Fruit fly (Drosophila melanogaster) whole organism, embryonic: ENCODE results near the gene Cad99C.

Experiments used
- ATbp ChIP-seq: fragments of 200-800 bp; sonication (Bioruptor generic); optimal IDR thresholded peaks from 2 replicates; lab custom pipeline; 2017; ENCODE audit warnings: missing biosample characterization, mild to moderate bottlenecking, missing genetic modification characterization, missing genetic modification reagents
- BtbVII ChIP-seq: fragments of 200-800 bp; sonication (Bioruptor generic); optimal IDR thresholded peaks from 3 replicates; lab custom pipeline; 2017; ENCODE audit warnings: missing biosample characterization, mild to moderate bottlenecking, missing genetic modification characterization
- CG10147 ChIP-seq: fragments of 200-800 bp; sonication (Bioruptor generic); optimal IDR thresholded peaks from 2 replicates; lab custom pipeline; 2019; ENCODE audit warnings: missing biosample characterization, mild to moderate bottlenecking, missing genetic modification characterization, moderate library complexity
- CG11504 ChIP-seq: fragments of 200-800 bp; sonication (Bioruptor generic); optimal IDR thresholded peaks from 3 replicates; lab custom pipeline; 2019; ENCODE audit warnings: missing biosample characterization, mild to moderate bottlenecking, missing genetic modification characterization, moderate library complexity
- CG12071 ChIP-seq: fragments of 200-800 bp; sonication (Bioruptor generic); optimal IDR thresholded peaks from 3 replicates; lab custom pipeline; 2018; ENCODE audit warnings: missing biosample characterization, mild to moderate bottlenecking, missing genetic modification characterization
- CG13296 ChIP-seq: fragments of 200-800 bp; sonication (Bioruptor generic); optimal IDR thresholded peaks from 3 replicates; lab custom pipeline; 2018; ENCODE audit warnings: missing biosample characterization, mild to moderate bottlenecking, missing genetic modification characterization
- CG14860 ChIP-seq: fragments of 200-800 bp; sonication (Bioruptor generic); IDR thresholded peaks from 3 replicates; pipeline ENCODE4 v1.3.6; 2022; ENCODE audit warnings: missing biosample characterization, missing genetic modification characterization; ENCODE audit not compliant: partially characterized antibody
- CG15696 ChIP-seq: fragments of 200-800 bp; sonication (Bioruptor generic); optimal IDR thresholded peaks from 2 replicates; lab custom pipeline; 2019; ENCODE audit warnings: missing biosample characterization, mild to moderate bottlenecking, missing genetic modification characterization, moderate library complexity
- CG17612 ChIP-seq: fragments of 200-800 bp; sonication (Bioruptor generic); IDR thresholded peaks from 2 replicates; pipeline ENCODE4 v1.3.6; 2022; ENCODE audit warnings: missing biosample characterization, missing genetic modification characterization
- CG2120 ChIP-seq: fragments of 200-800 bp; sonication (Bioruptor generic); optimal IDR thresholded peaks from 3 replicates; lab custom pipeline; 2016; ENCODE audit warnings: missing biosample characterization, missing genetic modification characterization
- CG2875 ChIP-seq: fragments of 200-800 bp; sonication (Bioruptor generic); optimal IDR thresholded peaks from 2 replicates; lab custom pipeline; 2017; ENCODE audit warnings: missing biosample characterization, mild to moderate bottlenecking, missing genetic modification characterization, missing genetic modification reagents
- CG3065 ChIP-seq: fragments of 200-800 bp; sonication (Bioruptor generic); optimal IDR thresholded peaks from 2 replicates; lab custom pipeline; 2016; ENCODE audit warnings: missing biosample characterization, missing genetic modification characterization
- CG32532 ChIP-seq: fragments of 200-800 bp; sonication (Bioruptor generic); IDR thresholded peaks from 2 replicates; pipeline ENCODE4 v1.3.6; 2022; ENCODE audit warnings: missing biosample characterization, missing genetic modification characterization
- CG33213 ChIP-seq: fragments of 200-800 bp; sonication (Bioruptor generic); optimal IDR thresholded peaks from 3 replicates; lab custom pipeline; 2016; ENCODE audit warnings: missing biosample characterization, missing genetic modification characterization
- CG3838 ChIP-seq: fragments of 200-800 bp; sonication (Bioruptor generic); optimal IDR thresholded peaks from 3 replicates; lab custom pipeline; 2016; ENCODE audit warnings: missing biosample characterization, missing genetic modification characterization
- CG5953 ChIP-seq: fragments of 200-800 bp; sonication (Bioruptor generic); IDR thresholded peaks from 2 replicates; pipeline ENCODE4 v1.3.6; 2022; ENCODE audit warnings: missing biosample characterization, missing genetic modification characterization
- CG6813 ChIP-seq: fragments of 200-800 bp; sonication (Bioruptor generic); optimal IDR thresholded peaks from 2 replicates; lab custom pipeline; 2017; ENCODE audit warnings: missing biosample characterization, missing genetic modification characterization, mild to moderate bottlenecking, moderate library complexity, missing genetic modification reagents
- CTCF ChIP-seq: fragments of 200-800 bp; sonication (Bioruptor generic); optimal IDR thresholded peaks from 2 replicates; lab custom pipeline; 2017; ENCODE audit warnings: missing biosample characterization, mild to moderate bottlenecking, missing genetic modification characterization, moderate library complexity
- Dbx ChIP-seq: fragments of 200-800 bp; sonication (Bioruptor generic); IDR thresholded peaks from 3 replicates; pipeline ENCODE4 v1.3.6; 2022; ENCODE audit warnings: missing biosample characterization, missing genetic modification characterization
- Ets97D ChIP-seq: fragments of 200-800 bp; sonication (Bioruptor generic); optimal IDR thresholded peaks from 3 replicates; lab custom pipeline; 2016; ENCODE audit warnings: missing biosample characterization, missing genetic modification characterization
- HHEX ChIP-seq: fragments of 200-800 bp; sonication (Bioruptor generic); optimal IDR thresholded peaks from 3 replicates; lab custom pipeline; 2017; ENCODE audit warnings: missing biosample characterization, mild to moderate bottlenecking, missing genetic modification characterization, missing genetic modification reagents
- Hand ChIP-seq: fragments of 200-800 bp; sonication (Bioruptor generic); optimal IDR thresholded peaks from 2 replicates; lab custom pipeline; 2017; ENCODE audit warnings: mild to moderate bottlenecking, missing biosample characterization, missing genetic modification reagents, missing genetic modification characterization
- Hmr ChIP-seq: fragments of 200-800 bp; sonication (Bioruptor generic); optimal IDR thresholded peaks from 3 replicates; lab custom pipeline; 2017; ENCODE audit warnings: mild to moderate bottlenecking, missing biosample characterization, missing genetic modification reagents, missing genetic modification characterization
- NK7.1 ChIP-seq: fragments of 200-800 bp; sonication (Bioruptor generic); optimal IDR thresholded peaks from 3 replicates; lab custom pipeline; 2016; ENCODE audit warnings: missing biosample characterization, missing genetic modification characterization
- Nf-YB ChIP-seq: fragments of 200-800 bp; sonication (Bioruptor generic); optimal IDR thresholded peaks from 3 replicates; lab custom pipeline; 2019; ENCODE audit warnings: missing biosample characterization, mild to moderate bottlenecking, missing genetic modification characterization, moderate library complexity
- Opbp ChIP-seq: fragments of 200-800 bp; sonication (Bioruptor generic); IDR thresholded peaks from 3 replicates; pipeline ENCODE4 v1.3.6; 2022; ENCODE audit warnings: missing biosample characterization, missing genetic modification characterization; ENCODE audit not compliant: partially characterized antibody
- Poxn ChIP-seq: fragments of 200-800 bp; sonication (Bioruptor generic); IDR thresholded peaks from 2 replicates; pipeline ENCODE4 v1.3.6; 2022; ENCODE audit warnings: missing biosample characterization, missing genetic modification characterization
- Side ChIP-seq: fragments of 200-800 bp; sonication (Bioruptor generic); optimal IDR thresholded peaks from 2 replicates; lab custom pipeline; 2016; ENCODE audit warnings: missing biosample characterization, missing genetic modification characterization
- Sox102F ChIP-seq: fragments of 200-800 bp; sonication (Bioruptor generic); optimal IDR thresholded peaks from 2 replicates; lab custom pipeline; 2018; ENCODE audit warnings: missing biosample characterization, mild to moderate bottlenecking, missing genetic modification characterization, moderate library complexity
- bab2 ChIP-seq: fragments of 200-800 bp; sonication (Bioruptor generic); optimal IDR thresholded peaks from 2 replicates; lab custom pipeline; 2016; ENCODE audit warnings: missing biosample characterization, missing genetic modification characterization
- bsh ChIP-seq, 2 experiments: fragments of 200-800 bp; sonication (Bioruptor generic); optimal IDR thresholded peaks; 2 replicates each; lab custom pipeline; 2017 to 2018; ENCODE audit warnings: mild to moderate bottlenecking in 2 of 2, missing biosample characterization in 2 of 2, missing genetic modification characterization in 2 of 2, moderate library complexity in 1 of 2
- caup ChIP-seq: fragments of 200-800 bp; sonication (Bioruptor generic); optimal IDR thresholded peaks from 3 replicates; lab custom pipeline; 2017; ENCODE audit warnings: missing biosample characterization, mild to moderate bottlenecking, missing genetic modification characterization, moderate library complexity; ENCODE audit not compliant: severe bottlenecking
- da ChIP-seq: fragments of 200-800 bp; sonication (Bioruptor generic); optimal IDR thresholded peaks from 2 replicates; lab custom pipeline; 2016; ENCODE audit warnings: missing biosample characterization, missing genetic modification characterization
- danr ChIP-seq: fragments of 200-800 bp; sonication (Bioruptor generic); IDR thresholded peaks from 2 replicates; pipeline ENCODE4 v1.3.6; 2022; ENCODE audit warnings: missing biosample characterization, missing genetic modification characterization
- dpn ChIP-seq, 2 experiments: fragments of 200-800 bp; sonication (Bioruptor generic); optimal IDR thresholded peaks; 3 replicates each; lab custom pipeline; 2016; ENCODE audit warnings: missing biosample characterization in 2 of 2, missing genetic modification characterization in 2 of 2
- knrl ChIP-seq: fragments of 200-800 bp; sonication (Bioruptor generic); IDR thresholded peaks from 3 replicates; pipeline ENCODE4 v1.3.6; 2022; ENCODE audit warnings: missing biosample characterization, missing genetic modification characterization; ENCODE audit not compliant: partially characterized antibody
- lov ChIP-seq, 2 experiments: fragments of 200-800 bp in 1 of 2; fragments of >200 bp in 1 of 2; sonication (Bioruptor generic) in 1 of 2; IDR thresholded peaks in 1 of 2; optimal IDR thresholded peaks in 1 of 2; 2 replicates in 1 of 2; 3 replicates in 1 of 2; pipeline versions ENCODE4 v1.3.6 to Lab custom; 2017 to 2022; ENCODE audit warnings: missing biosample characterization in 1 of 2, missing genetic modification characterization in 1 of 2
- luna ChIP-seq: fragments of 200-800 bp; sonication (Bioruptor generic); optimal IDR thresholded peaks from 2 replicates; lab custom pipeline; 2016; ENCODE audit warnings: missing biosample characterization, missing genetic modification characterization
- mirr ChIP-seq: fragments of 200-800 bp; sonication (Bioruptor generic); optimal IDR thresholded peaks from 3 replicates; lab custom pipeline; 2018; ENCODE audit warnings: missing biosample characterization, mild to moderate bottlenecking, missing genetic modification characterization
- nerfin-1 ChIP-seq: fragments of 200-800 bp; sonication (Bioruptor generic); optimal IDR thresholded peaks from 3 replicates; lab custom pipeline; 2019; ENCODE audit warnings: missing biosample characterization, mild to moderate bottlenecking, missing genetic modification characterization, moderate library complexity
- nerfin-2 ChIP-seq: fragments of 200-800 bp; sonication (Bioruptor generic); IDR thresholded peaks from 2 replicates; pipeline ENCODE4 v1.3.6; 2022; ENCODE audit warnings: missing biosample characterization, missing genetic modification characterization; ENCODE audit not compliant: partially characterized antibody
- pan ChIP-seq, 4 experiments: fragments of >200 bp in 3 of 4; fragments of 200-800 bp in 1 of 4; sonication (Bioruptor generic) in 1 of 4; optimal IDR thresholded peaks in 3 of 4; IDR thresholded peaks in 1 of 4; 2 replicates each; pipeline versions ENCODE4 v1.3.6 to Lab custom; 2017 to 2022; ENCODE audit warnings: missing biosample characterization in 2 of 4, missing genetic modification characterization in 2 of 4, mixed read lengths in 1 of 4
- phol ChIP-seq: fragments of 200-800 bp; sonication (Bioruptor generic); optimal IDR thresholded peaks from 3 replicates; lab custom pipeline; 2018; ENCODE audit warnings: missing biosample characterization, mild to moderate bottlenecking, missing genetic modification characterization, moderate library complexity
- pita ChIP-seq: fragments of 200-800 bp; sonication (Bioruptor generic); optimal IDR thresholded peaks from 2 replicates; lab custom pipeline; 2017; ENCODE audit warnings: missing biosample characterization, mild to moderate bottlenecking, missing genetic modification characterization
- shn ChIP-seq: fragments of 200-800 bp; sonication (Bioruptor generic); optimal IDR thresholded peaks from 3 replicates; lab custom pipeline; 2016; ENCODE audit warnings: missing biosample characterization, missing genetic modification characterization
- sim ChIP-seq: fragments of 200-800 bp; sonication (Bioruptor generic); IDR thresholded peaks from 2 replicates; pipeline ENCODE4 v1.3.6; 2022; ENCODE audit warnings: missing biosample characterization, missing genetic modification characterization
- ssp ChIP-seq: fragments of 200-800 bp; sonication (Bioruptor generic); IDR thresholded peaks from 2 replicates; pipeline ENCODE4 v1.3.6; 2022; ENCODE audit warnings: missing biosample characterization, missing genetic modification characterization
- twi ChIP-seq: fragments of 200-800 bp; optimal IDR thresholded peaks from 2 replicates; lab custom pipeline; 2019; ENCODE audit warnings: missing biosample characterization, mild to moderate bottlenecking, missing genetic modification characterization, moderate library complexity
- vnd ChIP-seq: fragments of 200-800 bp; sonication (Bioruptor generic); IDR thresholded peaks from 3 replicates; pipeline ENCODE4 v1.3.6; 2022; ENCODE audit warnings: missing biosample characterization, missing genetic modification characterization; ENCODE audit not compliant: partially characterized antibody
- vvl ChIP-seq: fragments of 200-800 bp; sonication (Bioruptor generic); IDR thresholded peaks from 2 replicates; pipeline ENCODE4 v1.3.6; 2022; ENCODE audit warnings: missing biosample characterization, missing genetic modification characterization

Cad99C gene

dm6 chr3R:29866706-29867105, 25.2 kb downstream of the Cad99C start (continued):
- no peak for TF ChIP-seq ATbp (GFP tag; lab: Kevin White, UChicago)
- TF ChIP-seq CG13296 (GFP tag; lab: Kevin White, UChicago) = peak; percentile 14
- no peak for TF ChIP-seq CG10147
- TF ChIP-seq CG32532 = no peak
- TF ChIP-seq pita (GFP tag; lab: Kevin White, UChicago) = no peak
- no peak for TF ChIP-seq dpn (GFP tag; optimal IDR thresholded peaks at IDR 0.05; lab: Kevin White, UChicago)
- peak; percentile 15 for TF ChIP-seq HHEX (GFP tag; lab: Kevin White, UChicago)
- TF ChIP-seq Hand (GFP tag; lab: Kevin White, UChicago) = peak; percentile 31
- TF ChIP-seq CG5953 = no peak
- TF ChIP-seq NK7.1 = no peak
- TF ChIP-seq Poxn (GFP tag; lab: Robert Waterston, UW) = no peak
- TF ChIP-seq mirr (GFP tag; lab: Kevin White, UChicago) = no peak
- TF ChIP-seq CG3065 (GFP tag; lab: Kevin White, UChicago) = no peak
- TF ChIP-seq Opbp (GFP tag; lab: Robert Waterston, UW) = no peak
- no peak for TF ChIP-seq phol (tag; lab: Kevin White, UChicago)
- TF ChIP-seq BtbVII = peak; percentile 48
- no peak for TF ChIP-seq danr (GFP tag; lab: Robert Waterston, UW)
- no peak for TF ChIP-seq pan (optimal IDR thresholded peaks at IDR 0.05; lab: Kevin White, UChicago)
- no peak for TF ChIP-seq pan (GFP tag; optimal IDR thresholded peaks at IDR 0.05 in 1 of 2, IDR thresholded peaks at IDR 0.05 in 1 of 2)
- no peak for TF ChIP-seq bsh (GFP tag; optimal IDR thresholded peaks at IDR 0.05; lab: Kevin White, UChicago)
- TF ChIP-seq vvl (GFP tag; lab: Robert Waterston, UW) = no peak
- TF ChIP-seq Hmr (GFP tag; lab: Kevin White, UChicago) = peak; percentile 45
- TF ChIP-seq ssp (GFP tag; lab: Robert Waterston, UW) = no peak
- TF ChIP-seq CG6813 = no peak
- no peak for TF ChIP-seq shn (GFP tag; lab: Kevin White, UChicago)
- TF ChIP-seq knrl (GFP tag; lab: Robert Waterston, UW) = no peak
- TF ChIP-seq CG2120 (GFP tag; lab: Kevin White, UChicago) = no peak
- no peak for TF ChIP-seq da
- no peak for TF ChIP-seq nerfin-2 (GFP tag; lab: Robert Waterston, UW)
- TF ChIP-seq Nf-YB (GFP tag; lab: Kevin White, UChicago) = no peak
- TF ChIP-seq CG11504 (tag; lab: Kevin White, UChicago) = no peak
- no peak for TF ChIP-seq CG3838 (GFP tag; lab: Kevin White, UChicago)
- no peak for TF ChIP-seq Dbx (GFP tag; lab: Robert Waterston, UW)
- no peak for TF ChIP-seq luna (GFP tag; lab: Kevin White, UChicago)
- peak; percentile 14 for TF ChIP-seq caup (GFP tag; lab: Kevin White, UChicago)
- TF ChIP-seq CTCF (GFP tag; lab: Kevin White, UChicago) = no peak
- no peak for TF ChIP-seq bab2 (GFP tag; lab: Kevin White, UChicago)
- no peak for TF ChIP-seq Ets97D (GFP tag; lab: Kevin White, UChicago)
- TF ChIP-seq CG14860 = no peak
- no peak for TF ChIP-seq Sox102F (GFP tag; lab: Kevin White, UChicago)
- TF ChIP-seq CG2875 (GFP tag; lab: Kevin White, UChicago) = no peak
- TF ChIP-seq nerfin-1 (tag; lab: Kevin White, UChicago) = no peak
- TF ChIP-seq CG15696 (tag; lab: Kevin White, UChicago) = no peak
- no peak for TF ChIP-seq vnd (GFP tag; lab: Robert Waterston, UW)
- TF ChIP-seq CG12071 = peak; percentile 12
- TF ChIP-seq CG33213 = no peak
- TF ChIP-seq lov (optimal IDR thresholded peaks at IDR 0.05; lab: Kevin White, UChicago) = no peak
- TF ChIP-seq lov (GFP tag; IDR thresholded peaks at IDR 0.05; lab: Robert Waterston, UW) = no peak
- no peak for TF ChIP-seq CG17612
- no peak for TF ChIP-seq sim (GFP tag; lab: Robert Waterston, UW)
- no peak for TF ChIP-seq Side (GFP tag; lab: Kevin White, UChicago)
- no peak for TF ChIP-seq twi (tag; lab: Kevin White, UChicago)
